Worm (Caenorhabditis elegans) whole organism, mixed stage, embryonic: ENCODE data around the gene math-25.

Experiments used
- lin-13 ChIP-seq: fragments of 150-350 bp; optimal IDR thresholded peaks from 2 replicates; lab custom pipeline; 2014; ENCODE audit warnings: missing biosample characterization, missing genetic modification characterization
- nhr-28 ChIP-seq: fragments of 150-350 bp; optimal IDR thresholded peaks from 2 replicates; lab custom pipeline; 2014; ENCODE audit warnings: missing biosample characterization, missing genetic modification characterization
- pha-4 ChIP-seq: fragments of 150-350 bp; optimal IDR thresholded peaks from 2 replicates; lab custom pipeline; 2018; ENCODE audit warnings: missing biosample characterization, missing genetic modification reagents, missing genetic modification characterization

- TF ChIP-seq pha-4 (tag; lab: Kevin White, UChicago) (no peak), lin-13 (tag; lab: Kevin White, UChicago) (no peak), nhr-28 (tag; lab: Kevin White, UChicago) (no peak)
These were observed 49.2 kb downstream of the math-25 start, which contains the start of gene ZK250.14 for ce11 chrII:1945093-1945492.
